Fruit fly (Drosophila melanogaster): ENCODE measurements around the gene CG16719.

The CG16719 gene

DNA sequence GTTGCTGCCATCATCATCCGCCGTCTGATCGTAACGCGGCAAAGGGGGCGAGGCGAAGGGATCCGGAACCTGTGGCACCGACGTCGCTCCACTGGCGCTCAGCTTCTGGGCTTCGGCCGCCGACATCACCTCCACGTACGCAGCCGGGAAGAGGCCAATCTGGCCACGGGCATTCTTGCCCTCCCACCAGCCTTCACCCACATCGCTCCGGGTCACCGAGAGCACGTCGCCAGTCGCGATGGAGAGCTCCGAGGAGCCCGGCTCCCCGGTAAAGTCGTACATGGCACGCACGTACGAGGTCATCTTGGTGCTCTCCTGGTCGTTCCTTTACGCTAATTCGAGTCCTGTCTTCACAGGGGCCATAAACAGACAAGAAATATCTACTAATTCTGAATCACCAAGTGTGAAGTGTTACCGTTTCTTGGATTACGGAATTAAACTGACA lies 28.4 kb downstream of the CG16719 start, which contains the start of gene SH3PX1:
Gene SH3PX1, minus strand, starts transcription at position 445 of the 445 bp plus-strand sequence.
- TF ChIP-seq CG10669 (GFP tag; optimal IDR thresholded peaks at IDR 0.05): no peak
- no peak for TF ChIP-seq vri (GFP tag; optimal IDR thresholded peaks at IDR 0.05)
- TF ChIP-seq CG8119 (GFP tag; IDR thresholded peaks at IDR 0.05): no peak
- TF ChIP-seq svp (GFP tag): peak; percentile 95
- TF ChIP-seq Ets96B (tag; optimal IDR thresholded peaks at IDR 0.05): no peak
- TF ChIP-seq Gug (GFP tag; IDR thresholded peaks at IDR 0.05): no peak
- TF ChIP-seq Blimp-1 (GFP tag; optimal IDR thresholded peaks at IDR 0.05): no peak
- TF ChIP-seq CG6854 (GFP tag; optimal IDR thresholded peaks at IDR 0.05): peak; percentile 7
- TF ChIP-seq Lpt (GFP tag; optimal IDR thresholded peaks at IDR 0.05): no peak
- no peak for TF ChIP-seq CG7368 (GFP tag; optimal IDR thresholded peaks at IDR 0.05)
- no peak for TF ChIP-seq Hr38 (GFP tag; optimal IDR thresholded peaks at IDR 0.05)
- peak; percentile 30 for TF ChIP-seq CG1621 (tag; optimal IDR thresholded peaks at IDR 0.05)
- TF ChIP-seq esn (GFP tag; optimal IDR thresholded peaks at IDR 0.05): no peak
- no peak for TF ChIP-seq CG3032 (tag; optimal IDR thresholded peaks at IDR 0.05)
- no peak for TF ChIP-seq pdm3 (GFP tag; optimal IDR thresholded peaks at IDR 0.05)
- no peak for TF ChIP-seq Sox102F (GFP tag; optimal IDR thresholded peaks at IDR 0.05)
- no peak for TF ChIP-seq CG3919 (GFP tag; optimal IDR thresholded peaks at IDR 0.05)
- no peak for TF ChIP-seq Met (GFP tag; optimal IDR thresholded peaks at IDR 0.05)
- no peak for TF ChIP-seq Eip93F (GFP tag; optimal IDR thresholded peaks at IDR 0.05)
- TF ChIP-seq Hr4 (GFP tag; optimal IDR thresholded peaks at IDR 0.05): no peak

DNA sequence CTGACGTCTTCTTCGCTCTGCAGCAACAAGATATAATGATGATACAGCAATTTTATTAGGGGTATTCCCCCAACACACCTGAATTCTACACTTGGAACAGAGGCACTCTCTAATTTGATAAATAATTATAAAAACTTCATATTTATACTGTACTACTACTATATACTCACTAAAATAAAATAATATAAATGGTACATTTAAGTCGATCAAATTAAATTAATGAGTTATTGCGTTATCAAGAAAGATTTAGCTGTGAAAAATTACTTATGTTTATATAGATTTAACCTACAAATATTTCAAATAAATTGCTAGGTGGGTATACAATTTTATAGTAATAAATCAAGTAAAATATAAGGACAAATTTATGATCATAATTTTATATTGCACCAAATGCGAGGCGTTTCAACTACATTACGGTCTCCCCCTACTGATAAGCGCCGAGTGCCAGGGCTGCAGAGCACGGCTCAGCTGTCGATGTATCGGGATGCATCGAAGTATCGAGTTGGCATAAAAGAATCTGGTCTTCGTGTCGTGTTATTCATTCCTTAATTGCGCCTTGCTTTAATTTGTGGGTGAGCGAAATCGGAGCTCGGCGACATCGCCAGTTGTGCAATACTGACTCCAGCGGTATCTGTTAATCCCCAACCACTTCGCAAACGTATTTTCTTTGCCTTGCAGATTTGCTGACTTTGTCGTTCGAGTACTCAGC lies 29.0 kb downstream of the CG16719 start, which contains the start of gene vsg:
Gene vsg, plus strand, starts transcription at position 497 of the 709 bp plus-strand sequence.
- peak; percentile 10 for TF ChIP-seq CG11762 (GFP tag; optimal IDR thresholded peaks at IDR 0.05; ENCODE audit: insufficient read depth)
- peak; percentile 82 for TF ChIP-seq acj6 (GFP tag; optimal IDR thresholded peaks at IDR 0.05)
- peak; percentile 47 for TF ChIP-seq Ets21C (GFP tag; optimal IDR thresholded peaks at IDR 0.05)
- TF ChIP-seq CG6792 (GFP tag; optimal IDR thresholded peaks at IDR 0.05): peak; percentile 59
- peak; percentile 76 for TF ChIP-seq Ets96B (tag; optimal IDR thresholded peaks at IDR 0.05)
- TF ChIP-seq net (GFP tag; optimal IDR thresholded peaks at IDR 0.05): peak; percentile 21
- peak; percentile 62 for TF ChIP-seq dsx (GFP tag; optimal IDR thresholded peaks at IDR 0.05; ENCODE audit: poor library complexity, severe bottlenecking)
- no peak for TF ChIP-seq pdm3 (GFP tag; optimal IDR thresholded peaks at IDR 0.05)
- TF ChIP-seq Sox102F (GFP tag; optimal IDR thresholded peaks at IDR 0.05): no peak
- TF ChIP-seq CG8632 (GFP tag; optimal IDR thresholded peaks at IDR 0.05): peak; percentile 82
- peak; percentile 56 for TF ChIP-seq CG8319 (GFP tag; optimal IDR thresholded peaks at IDR 0.05)
- TF ChIP-seq CG11902 (GFP tag; optimal IDR thresholded peaks at IDR 0.05): peak; percentile 54
- TF ChIP-seq lz (GFP tag; optimal IDR thresholded peaks at IDR 0.05): peak; percentile 60
- peak; percentile 84 for TF ChIP-seq CG3032 (tag; optimal IDR thresholded peaks at IDR 0.05)
- TF ChIP-seq Lpt (GFP tag; optimal IDR thresholded peaks at IDR 0.05): peak; percentile 52
- peak; percentile 80 for TF ChIP-seq Eip78C (GFP tag)
- peak in 1 of 2 experiments; percentile 82 for TF ChIP-seq salr (GFP tag; optimal IDR thresholded peaks at IDR 0.05)
- peak; percentile 83 for TF ChIP-seq CG32006 (GFP tag; optimal IDR thresholded peaks at IDR 0.05)
- peak; percentile 24 for TF ChIP-seq CG9139 (GFP tag; optimal IDR thresholded peaks at IDR 0.05)
- TF ChIP-seq fd85E (GFP tag; optimal IDR thresholded peaks at IDR 0.05): no peak
- TF ChIP-seq Sox14 (GFP tag; optimal IDR thresholded peaks at IDR 0.05): peak; percentile 14
- TF ChIP-seq eg (GFP tag; IDR thresholded peaks at IDR 0.05): peak; percentile 69; the same call in 2 of the 3 replicates
- TF ChIP-seq Hr4 (GFP tag; optimal IDR thresholded peaks at IDR 0.05): peak; percentile 61
- TF ChIP-seq achi (GFP tag; optimal IDR thresholded peaks at IDR 0.05): peak; percentile 64
- peak; percentile 53 for TF ChIP-seq topi (GFP tag; optimal IDR thresholded peaks at IDR 0.05)
- TF ChIP-seq CG15336 (GFP tag; IDR thresholded peaks at IDR 0.05): 0 out of 2 replicates have a peak, but pooled peaks have one; percentile 62
- TF ChIP-seq dac (GFP tag; optimal IDR thresholded peaks at IDR 0.05): no peak
- peak; percentile 29 for TF ChIP-seq CG7368 (GFP tag; optimal IDR thresholded peaks at IDR 0.05)
- peak; percentile 69 for TF ChIP-seq esn (GFP tag; optimal IDR thresholded peaks at IDR 0.05)
- peak; percentile 64 for TF ChIP-seq CG6808 (GFP tag; optimal IDR thresholded peaks at IDR 0.05)
- no peak for TF ChIP-seq CG6854 (GFP tag; optimal IDR thresholded peaks at IDR 0.05)
- TF ChIP-seq Gug (GFP tag; IDR thresholded peaks at IDR 0.05): peak; percentile 67
- peak; percentile 53; the same call in 1 of the 2 replicates for TF ChIP-seq CG11294 (GFP tag; IDR thresholded peaks at IDR 0.05)
- TF ChIP-seq CG6276 (GFP tag; optimal IDR thresholded peaks at IDR 0.05): no peak
- peak; percentile 90 for TF ChIP-seq CG10631 (GFP tag; optimal IDR thresholded peaks at IDR 0.05)
- TF ChIP-seq fd59A (GFP tag; optimal IDR thresholded peaks at IDR 0.05): peak; percentile 48
- TF ChIP-seq Eip93F (GFP tag; optimal IDR thresholded peaks at IDR 0.05): peak; percentile 47
- peak; percentile 87 for TF ChIP-seq vri (GFP tag; optimal IDR thresholded peaks at IDR 0.05)
- peak; percentile 55 for TF ChIP-seq cyc (GFP tag; optimal IDR thresholded peaks at IDR 0.05)
